Worm (Caenorhabditis elegans): ENCODE measurements around the gene K02E10.4.

Gene K02E10.4

ce11 chrX:2495865-2496314 is 12.8 kb downstream of the K02E10.4 start, which contains the start of gene rabr-1 (continued):
- no peak for TF ChIP-seq Y95B8A.8 (GFP tag; IDR thresholded peaks at IDR 0.05)
- TF ChIP-seq ceh-58 (GFP tag; IDR thresholded peaks at IDR 0.05) = no peak
- TF ChIP-seq K12H6.12 (tag; optimal IDR thresholded peaks at IDR 0.05) = peak; percentile 23
- no peak for TF ChIP-seq F23B12.7 (tag; optimal IDR thresholded peaks at IDR 0.05; ENCODE audit: insufficient read depth)
- TF ChIP-seq B0336.3 (GFP tag; IDR thresholded peaks at IDR 0.05) = no peak
- no peak for TF ChIP-seq F49E8.2 (tag; optimal IDR thresholded peaks at IDR 0.05; ENCODE audit: insufficient read depth)
- TF ChIP-seq lsl-1 (GFP tag; optimal IDR thresholded peaks at IDR 0.05) = no peak
- TF ChIP-seq F33H1.4 (GFP tag; IDR thresholded peaks at IDR 0.05) = no peak
- TF ChIP-seq ceh-79 (tag; optimal IDR thresholded peaks at IDR 0.05) = no peak
- TF ChIP-seq zfh-2 (GFP tag; conservative IDR thresholded peaks at IDR 0.05) = peak; percentile 89
- no peak for TF ChIP-seq F57C9.4 (tag; optimal IDR thresholded peaks at IDR 0.05)
- TF ChIP-seq ztf-28 (GFP tag; IDR thresholded peaks at IDR 0.05) = no peak
- TF ChIP-seq somi-1 (GFP tag; optimal IDR thresholded peaks at IDR 0.05) = peak; percentile 28
- no peak for TF ChIP-seq ZK185.1 (tag; optimal IDR thresholded peaks at IDR 0.05; ENCODE audit: poor library complexity, severe bottlenecking)
- no peak for TF ChIP-seq madf-6 (GFP tag; IDR thresholded peaks at IDR 0.05)
- no peak for TF ChIP-seq lin-26 (GFP tag; IDR thresholded peaks at IDR 0.05)
- TF ChIP-seq madf-10 (tag; optimal IDR thresholded peaks at IDR 0.05) = no peak
- TF ChIP-seq snpc-1.3 (tag; optimal IDR thresholded peaks at IDR 0.05; ENCODE audit: insufficient read depth) = no peak
- no peak for TF ChIP-seq nhr-90 (tag; optimal IDR thresholded peaks at IDR 0.05)

DNA sequence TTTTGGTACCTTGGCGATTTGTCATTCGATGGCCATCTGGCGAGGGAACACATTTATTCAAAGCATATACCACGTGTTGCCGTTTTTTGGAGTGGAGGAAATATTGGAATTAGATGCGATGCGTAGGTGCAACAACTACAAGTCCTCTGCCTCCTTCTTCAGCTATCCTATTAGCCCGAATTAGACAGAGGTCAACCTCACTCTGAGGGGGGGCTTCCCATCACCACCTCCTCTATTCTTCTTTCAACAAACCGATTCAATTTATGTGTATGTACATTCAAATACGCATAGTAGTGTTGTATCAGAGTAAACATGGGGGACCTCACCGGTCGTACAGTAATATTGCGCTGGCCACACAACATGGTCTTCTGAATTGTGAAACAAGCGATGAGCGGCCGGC is 14.8 kb downstream of the K02E10.4 start:
- TF ChIP-seq bed-2 (GFP tag; IDR thresholded peaks at IDR 0.05) (no peak), snpc-3.4 (tag; optimal IDR thresholded peaks at IDR 0.05) (no peak), ceh-79 (tag; optimal IDR thresholded peaks at IDR 0.05) (no peak), F57C9.4 (tag; optimal IDR thresholded peaks at IDR 0.05) (no peak), ceh-91 (GFP tag; IDR thresholded peaks at IDR 0.05) (no peak), nhr-120 (GFP tag; IDR thresholded peaks at IDR 0.05) (no peak), lin-54 (GFP tag; optimal IDR thresholded peaks at IDR 0.05) (no peak), let-607 (tag; optimal IDR thresholded peaks at IDR 0.05) (no peak), B0035.1 (tag; optimal IDR thresholded peaks at IDR 0.05) (no peak), C17E4.6 (GFP tag; IDR thresholded peaks at IDR 0.05) (no peak), hmg-1.2 (GFP tag; IDR thresholded peaks at IDR 0.05) (no peak), mxl-1 (tag; optimal IDR thresholded peaks at IDR 0.05) (no peak), ZK185.1 (tag; optimal IDR thresholded peaks at IDR 0.05; ENCODE audit: poor library complexity, severe bottlenecking) (no peak), egl-18 (GFP tag; IDR thresholded peaks at IDR 0.05) (no peak), repo-1 (tag; optimal IDR thresholded peaks at IDR 0.05) (no peak), K11D2.4 (GFP tag; IDR thresholded peaks at IDR 0.05) (no peak), F57A8.1 (GFP tag; optimal IDR thresholded peaks at IDR 0.05) (no peak), F10E7.11 (tag; optimal IDR thresholded peaks at IDR 0.05) (no peak), nhr-179 (tag; optimal IDR thresholded peaks at IDR 0.05) (no peak), ama-1 (optimal IDR thresholded peaks at IDR 0.05) (no peak), ama-1 (GFP tag; optimal IDR thresholded peaks at IDR 0.05) (no peak)

- no peak for TF ChIP-seq efl-1 (GFP tag; optimal IDR thresholded peaks at IDR 0.05)
- TF ChIP-seq lag-1 (GFP tag; IDR thresholded peaks at IDR 0.05) = no peak
- TF ChIP-seq ccch-3 (GFP tag; optimal IDR thresholded peaks at IDR 0.05) = no peak
- TF ChIP-seq sdz-38 (tag; optimal IDR thresholded peaks at IDR 0.05) = no peak
- TF ChIP-seq ztf-26 (tag; optimal IDR thresholded peaks at IDR 0.05) = no peak
- TF ChIP-seq lin-26 (GFP tag; IDR thresholded peaks at IDR 0.05) = no peak
- TF ChIP-seq cebp-2 (GFP tag; IDR thresholded peaks at IDR 0.05) = no peak
- TF ChIP-seq attf-6 (GFP tag; IDR thresholded peaks at IDR 0.05) = no peak
- no peak for TF ChIP-seq cebp-1 (GFP tag; IDR thresholded peaks at IDR 0.05)
- TF ChIP-seq cebp-1 (tag; optimal IDR thresholded peaks at IDR 0.05) = no peak
- TF ChIP-seq F39B2.1 (GFP tag; IDR thresholded peaks at IDR 0.05) = no peak
- TF ChIP-seq T26A5.8 (tag; optimal IDR thresholded peaks at IDR 0.05) = no peak
- TF ChIP-seq lsl-1 (GFP tag; optimal IDR thresholded peaks at IDR 0.05) = no peak
- no peak for TF ChIP-seq rcor-1 (GFP tag; IDR thresholded peaks at IDR 0.05)
Observed at ce11 chrX:2506738-2507137, 23.7 kb downstream of the K02E10.4 start.

Measured in whole organism, young adult.